Fruit fly (Drosophila melanogaster): ENCODE results near the gene ZC3H3.

The ZC3H3 gene

DNA sequence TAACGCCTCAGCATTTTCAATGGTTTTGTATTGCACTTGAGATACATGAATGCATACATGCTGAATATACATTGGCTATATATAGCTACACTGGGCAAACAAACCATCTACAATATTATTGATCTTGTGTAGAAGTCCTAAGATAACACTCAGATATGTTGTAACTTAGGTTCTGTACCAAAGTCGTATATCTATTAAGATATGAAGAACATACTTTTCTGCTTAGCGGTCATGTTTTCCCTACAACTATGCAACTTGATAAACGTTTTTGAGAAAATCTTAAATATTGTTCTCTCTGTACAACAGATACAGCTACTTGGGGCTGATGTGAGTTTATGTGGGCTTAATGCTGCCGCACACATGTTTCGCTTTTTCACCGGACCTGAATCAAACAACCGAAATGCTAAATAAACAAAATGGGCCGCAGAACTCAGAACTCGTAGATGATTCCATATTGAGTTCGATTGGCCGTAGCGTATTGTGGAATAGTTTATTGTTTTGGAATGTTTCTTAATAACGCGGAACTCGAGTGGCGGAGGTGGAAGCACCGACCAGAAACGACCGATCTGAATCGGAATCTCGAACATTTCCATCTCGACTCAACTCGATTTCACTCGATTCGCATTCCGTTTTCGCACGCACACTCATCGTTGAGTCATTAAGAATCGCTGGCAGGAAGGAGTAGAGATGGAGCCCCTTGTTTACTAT is 39.8 kb upstream of the ZC3H3 start (continued):
- TF ChIP-seq CG4360 (GFP tag; IDR thresholded peaks at IDR 0.05) (peak; percentile 10; the same call in 1 of the 2 replicates), Sox102F (GFP tag; optimal IDR thresholded peaks at IDR 0.05) (peak; percentile 68), ara (GFP tag; IDR thresholded peaks at IDR 0.05) (peak; percentile 18; the same call in 1 of the 2 replicates), zen (tag; optimal IDR thresholded peaks at IDR 0.05) (peak; percentile 21), zfh1 (GFP tag; IDR thresholded peaks at IDR 0.05) (peak; percentile 54; the same call in 1 of the 3 replicates), CG3995 (GFP tag; optimal IDR thresholded peaks at IDR 0.05) (no peak), tgo (GFP tag; IDR thresholded peaks at IDR 0.05) (no peak), C15 (GFP tag; IDR thresholded peaks at IDR 0.05) (no peak), NfI (GFP tag; optimal IDR thresholded peaks at IDR 0.05) (peak; percentile 18), mirr (GFP tag; optimal IDR thresholded peaks at IDR 0.05) (peak; percentile 5), CG1602 (GFP tag; optimal IDR thresholded peaks at IDR 0.05) (peak; percentile 37), Trl (optimal IDR thresholded peaks at IDR 0.05) (no peak), Trl (GFP tag; optimal IDR thresholded peaks at IDR 0.05) (peak; percentile 56), CG14014 (GFP tag; IDR thresholded peaks at IDR 0.05) (no peak), Six4 (GFP tag; optimal IDR thresholded peaks at IDR 0.05) (peak; percentile 10), jing (GFP tag; optimal IDR thresholded peaks at IDR 0.05) (peak; percentile 32), CG6654 (GFP tag; optimal IDR thresholded peaks at IDR 0.05) (no peak), CG2202 (tag; optimal IDR thresholded peaks at IDR 0.05) (peak; percentile 53), lmd (GFP tag; IDR thresholded peaks at IDR 0.05) (peak; percentile 55), repo (GFP tag; optimal IDR thresholded peaks at IDR 0.05) (peak; percentile 3), CG16863 (GFP tag; optimal IDR thresholded peaks at IDR 0.05) (peak; percentile 11), scrt (GFP tag; optimal IDR thresholded peaks at IDR 0.05) (no peak), klu (GFP tag; IDR thresholded peaks at IDR 0.05) (no peak; the same call in 1 of the 2 replicates), tin (GFP tag; optimal IDR thresholded peaks at IDR 0.05) (peak; percentile 60), Lim3 (GFP tag; IDR thresholded peaks at IDR 0.05) (no peak), Xbp1 (GFP tag; optimal IDR thresholded peaks at IDR 0.05) (peak; percentile 38), lov (optimal IDR thresholded peaks at IDR 0.05) (no peak), lov (GFP tag; IDR thresholded peaks at IDR 0.05) (0 out of 3 replicates have a peak, but pooled peaks have one; percentile 45), E2f2 (GFP tag; IDR thresholded peaks at IDR 0.05) (peak; percentile 12; the same call in 1 of the 2 replicates), CG4730 (GFP tag; IDR thresholded peaks at IDR 0.05) (no peak), ftz-f1 (GFP tag; optimal IDR thresholded peaks at IDR 0.05) (no peak), GATAe (GFP tag; conservative IDR thresholded peaks at IDR 0.05) (no peak), Sry-δ (GFP tag; optimal IDR thresholded peaks at IDR 0.05) (peak; percentile 20), HmgZ (tag; optimal IDR thresholded peaks at IDR 0.05) (no peak), chif (GFP tag; optimal IDR thresholded peaks at IDR 0.05) (peak in 1 of 2 experiments; percentile 65), CG7556 (GFP tag; optimal IDR thresholded peaks at IDR 0.05) (peak; percentile 23), prd (optimal IDR thresholded peaks at IDR 0.05) (no peak), prd (GFP tag; IDR thresholded peaks at IDR 0.05) (peak; percentile 62), seq (GFP tag; IDR thresholded peaks at IDR 0.05) (peak; percentile 57), CrebB (tag; optimal IDR thresholded peaks at IDR 0.05) (peak; percentile 2), CG32532 (GFP tag; IDR thresholded peaks at IDR 0.05) (no peak), ap (GFP tag; IDR thresholded peaks at IDR 0.05) (0 out of 2 replicates have a peak, but pooled peaks have one; percentile 28), CG12236 (GFP tag; optimal IDR thresholded peaks at IDR 0.05) (peak; percentile 54), crc (GFP tag; optimal IDR thresholded peaks at IDR 0.05) (no peak), CG12071 (GFP tag; optimal IDR thresholded peaks at IDR 0.05) (peak; percentile 42), CG7786 (GFP tag; optimal IDR thresholded peaks at IDR 0.05) (peak; percentile 0), CG43689 (GFP tag; IDR thresholded peaks at IDR 0.05) (no peak), en (GFP tag; optimal IDR thresholded peaks at IDR 0.05) (no peak), crp (GFP tag; optimal IDR thresholded peaks at IDR 0.05) (no peak), Lhr (GFP tag; optimal IDR thresholded peaks at IDR 0.05) (peak; percentile 11), YL-1 (GFP tag; optimal IDR thresholded peaks at IDR 0.05) (no peak), dati (GFP tag; IDR thresholded peaks at IDR 0.05) (no peak)
